Worm (Caenorhabditis elegans) whole organism, mixed stage, embryonic: ENCODE data around the gene F54G2.1.

Experiments used
- bed-3 ChIP-seq: fragments of 200-800 bp; sonication (Bioruptor generic); optimal IDR thresholded peaks from 3 replicates; lab custom pipeline; 2018; ENCODE audit warnings: mild to moderate bottlenecking, missing genetic modification characterization, moderate library complexity, missing compliant biosample characterization
- nhr-237 ChIP-seq: fragments of 150-350 bp; optimal IDR thresholded peaks from 2 replicates; lab custom pipeline; 2014; ENCODE audit warnings: missing biosample characterization, missing genetic modification characterization
- nhr-28 ChIP-seq: fragments of 150-350 bp; optimal IDR thresholded peaks from 2 replicates; lab custom pipeline; 2014; ENCODE audit warnings: missing biosample characterization, missing genetic modification characterization
- unc-62 ChIP-seq: fragments of 150-350 bp; optimal IDR thresholded peaks from 2 replicates; lab custom pipeline; 2014; ENCODE audit warnings: missing biosample characterization, missing genetic modification reagents, missing genetic modification characterization

ce11 chrX:2709183-2709582, 45.0 kb upstream of the F54G2.1 start:
- no peak for TF ChIP-seq nhr-28 (tag; lab: Kevin White, UChicago)
- peak; percentile 18 for TF ChIP-seq unc-62 (GFP tag; lab: Kevin White, UChicago)
- TF ChIP-seq bed-3 (GFP tag; lab: Kevin White, UChicago) = no peak
- TF ChIP-seq nhr-237 (tag; lab: Kevin White, UChicago) = no peak
